Worm (Caenorhabditis elegans): ENCODE results near the gene T20B12.3.

T20B12.3 gene

DNA sequence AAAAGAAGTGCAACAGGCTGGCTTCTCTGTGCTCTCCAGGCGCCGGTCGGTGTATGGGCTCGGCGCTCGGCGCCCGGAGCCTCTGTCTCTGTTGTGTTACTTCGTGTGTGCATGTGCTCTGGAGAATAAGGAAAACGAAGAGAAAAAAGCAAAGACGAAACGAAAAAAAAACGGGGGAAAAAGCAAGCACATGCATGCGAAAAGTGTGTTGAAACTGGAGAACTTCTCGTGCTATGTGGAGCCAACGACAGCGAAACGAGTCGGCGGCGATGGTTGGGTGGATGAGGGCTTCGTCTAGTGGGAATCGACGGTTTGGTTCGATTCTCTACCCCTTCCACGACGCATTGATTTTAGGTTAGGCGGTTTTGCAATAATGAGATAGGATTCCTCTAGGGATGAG, 5.4 kb downstream of the T20B12.3 start (continued):
- TF ChIP-seq hif-1 (tag; optimal IDR thresholded peaks at IDR 0.05) (peak in 1 of 2 experiments; percentile 36), zfp-3 (GFP tag; conservative IDR thresholded peaks at IDR 0.05) (0 out of 2 replicates have a peak, but pooled peaks have one; percentile 17), daf-12 (tag; optimal IDR thresholded peaks at IDR 0.05) (no peak), nhr-102 (tag; optimal IDR thresholded peaks at IDR 0.05) (peak; percentile 19), duxl-1 (tag; optimal IDR thresholded peaks at IDR 0.05; ENCODE audit: poor library complexity) (peak; percentile 13), nhr-25 (tag; optimal IDR thresholded peaks at IDR 0.05; ENCODE audit: borderline replicate concordance, insufficient read depth) (no peak), dmd-8 (GFP tag; IDR thresholded peaks at IDR 0.05) (0 out of 2 replicates have a peak, but pooled peaks have one; percentile 15), set-16 (GFP tag; IDR thresholded peaks at IDR 0.05) (peak; percentile 60), fkh-10 (GFP tag; optimal IDR thresholded peaks at IDR 0.05) (no peak), lin-38 (GFP tag; IDR thresholded peaks at IDR 0.05) (peak; percentile 65), pha-4 (GFP tag; IDR thresholded peaks at IDR 0.05) (peak; percentile 61; the same call in 1 of the 2 replicates), pha-4 (tag; optimal IDR thresholded peaks at IDR 0.05) (no peak), lin-39 (tag; optimal IDR thresholded peaks at IDR 0.05) (no peak), nhr-237 (tag; optimal IDR thresholded peaks at IDR 0.05) (no peak), ceh-44 (GFP tag; IDR thresholded peaks at IDR 0.05) (no peak), mxl-3 (GFP tag; optimal IDR thresholded peaks at IDR 0.05) (peak; percentile 59), F10B5.3 (tag; optimal IDR thresholded peaks at IDR 0.05) (no peak), madf-9 (GFP tag; conservative IDR thresholded peaks at IDR 0.05) (0 out of 2 replicates have a peak, but pooled peaks have one; percentile 9), ceh-20 (GFP tag; IDR thresholded peaks at IDR 0.05) (0 out of 2 replicates have a peak, but pooled peaks have one; percentile 31), hmg-1.1 (GFP tag; IDR thresholded peaks at IDR 0.05) (peak; percentile 77), T26A8.4 (GFP tag; IDR thresholded peaks at IDR 0.05) (no peak)

DNA sequence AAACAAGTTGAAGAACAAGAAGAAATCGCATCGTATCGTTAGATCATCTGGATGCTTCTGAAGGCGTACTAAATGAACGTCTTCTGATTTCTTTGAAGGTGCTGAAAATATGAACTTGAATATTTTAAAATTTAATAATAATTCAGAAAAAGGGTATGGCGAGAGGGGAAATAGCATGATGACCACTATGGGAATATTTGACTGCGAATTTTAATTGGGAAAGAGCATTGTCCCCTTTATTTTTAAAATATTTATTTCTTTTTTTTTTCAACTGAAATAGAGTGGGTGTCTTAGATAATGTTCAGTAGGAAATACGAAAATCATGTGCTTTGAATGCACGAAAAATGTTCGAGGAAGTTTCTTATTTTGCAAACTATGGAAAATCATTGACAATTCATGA, 13.4 kb downstream of the T20B12.3 start, which contains the start of gene lgc-50:
TSS of gene lgc-50 (minus strand) at position 101 of the 400 bp plus-strand sequence.
- TF ChIP-seq egl-27 (tag; optimal IDR thresholded peaks at IDR 0.05) (no peak), Y48G9A.11 (GFP tag; IDR thresholded peaks at IDR 0.05) (no peak), snpc-1.2 (GFP tag; IDR thresholded peaks at IDR 0.05) (no peak), sdz-12 (GFP tag; optimal IDR thresholded peaks at IDR 0.05) (no peak)

DNA sequence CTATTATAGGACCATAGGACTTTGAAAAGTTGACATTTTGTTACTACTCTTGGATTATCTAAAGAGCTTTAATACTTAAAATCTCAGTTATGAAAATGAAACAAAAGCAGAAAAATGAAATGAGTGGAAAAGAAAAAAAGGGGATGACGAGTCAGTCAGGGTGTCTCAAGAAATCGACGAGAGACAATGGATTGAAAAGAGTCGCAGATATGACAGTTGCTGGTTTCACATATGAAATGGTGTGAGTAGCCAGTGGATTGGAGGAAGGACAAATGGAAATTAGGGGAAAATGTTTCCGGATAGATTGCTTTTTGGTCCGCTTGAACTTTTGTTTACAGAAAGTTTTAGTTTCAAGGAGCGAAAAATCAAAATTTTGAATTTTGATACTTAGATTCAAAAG, 15.3 kb downstream of the T20B12.3 start:
- TF ChIP-seq dve-1 (tag; optimal IDR thresholded peaks at IDR 0.05; ENCODE audit: insufficient read depth) (no peak), zfp-2 (tag; optimal IDR thresholded peaks at IDR 0.05) (no peak), unc-62 (GFP tag; optimal IDR thresholded peaks at IDR 0.05 in 1 of 2) (peak in 1 of 2 experiments; percentile 89), unc-62 (tag; optimal IDR thresholded peaks at IDR 0.05) (no peak)

DNA sequence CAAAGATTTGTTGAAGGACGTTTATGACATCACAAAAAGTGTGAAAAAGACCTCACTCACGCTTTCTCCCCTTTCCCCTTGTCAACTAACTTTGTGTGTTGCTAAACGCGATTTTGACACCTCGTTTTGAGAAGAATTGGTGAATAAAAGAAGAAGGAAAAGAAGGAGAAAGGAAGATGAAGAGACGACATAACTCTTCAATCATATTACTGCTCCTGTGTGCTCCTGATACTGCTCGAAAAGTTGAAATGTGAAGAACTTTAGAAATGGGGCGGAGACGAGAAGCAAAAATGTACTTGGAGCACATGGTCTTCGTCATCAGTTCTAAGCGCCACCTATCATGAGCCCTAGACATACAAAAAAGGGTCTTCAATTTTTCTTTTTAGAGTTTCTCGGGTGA, 17.1 kb downstream of the T20B12.3 start:
- TF ChIP-seq fkh-10 (GFP tag; optimal IDR thresholded peaks at IDR 0.05): peak; percentile 48
- TF ChIP-seq nhr-111 (GFP tag; optimal IDR thresholded peaks at IDR 0.05): no peak
- TF ChIP-seq snpc-1.2 (GFP tag; IDR thresholded peaks at IDR 0.05): no peak
- TF ChIP-seq lin-29 (GFP tag; IDR thresholded peaks at IDR 0.05): no peak
